Worm (Caenorhabditis elegans): ENCODE results near the gene srg-37.

DNA sequence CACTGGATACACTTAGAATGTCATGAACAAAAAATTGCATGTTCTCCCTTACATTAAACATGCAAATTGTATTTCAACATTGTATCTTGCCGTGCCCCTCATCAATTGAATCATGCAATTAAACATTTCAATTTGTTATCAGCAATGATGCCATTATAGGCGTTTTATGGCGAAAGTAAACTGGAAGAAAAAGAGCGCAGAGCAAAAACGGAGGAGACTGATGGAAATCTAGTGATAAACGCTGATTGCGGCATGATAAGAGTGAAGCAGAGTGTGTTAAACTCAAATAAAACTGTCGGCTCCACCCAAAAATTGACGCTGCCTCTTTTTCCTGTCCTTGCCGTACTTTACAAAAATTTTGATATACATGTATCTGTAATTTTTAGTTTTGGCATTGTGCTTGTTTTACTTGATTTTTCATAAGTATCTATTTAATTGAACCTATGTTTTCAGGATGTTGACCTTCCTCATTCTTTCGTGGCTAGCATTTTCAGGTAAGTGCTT, 20.3 kb downstream of the srg-37 start, which contains the start of gene K06G5.1:
- TF ChIP-seq aly-2 (tag; optimal IDR thresholded peaks at IDR 0.05) (no peak), unc-39 (tag; optimal IDR thresholded peaks at IDR 0.05) (no peak)

All from whole organism, L2 larva.